Fruit fly (Drosophila melanogaster) ovary, adult (tissue): ENCODE results near the gene TwdlR.

Source experiments
- CG17801 ChIP-seq: fragments of 200-800 bp; optimal IDR thresholded peaks from 2 replicates; lab custom pipeline; 2019; ENCODE audit warnings: missing biosample characterization, mild to moderate bottlenecking, missing genetic modification characterization, moderate library complexity; ENCODE audit not compliant: partially characterized antibody

The TwdlR gene

dm6 chr3R:26636388-26636787, 1.7 kb downstream of the TwdlR start, which contains the start of gene TwdlS:
TwdlS (plus strand) TSS chr3R:26636688.
- no peak for TF ChIP-seq CG17801

- no peak for TF ChIP-seq CG17801
Observed at dm6 chr3R:26639503-26640075, 4.9 kb downstream of the TwdlR start, which contains the start of gene TwdlD. TwdlD (plus strand) TSS chr3R:26640025.

dm6 chr3R:26654594-26654993, 19.9 kb downstream of the TwdlR start:
- no peak for TF ChIP-seq CG17801

dm6 chr3R:26655416-26655945, 20.8 kb downstream of the TwdlR start:
- no peak for TF ChIP-seq CG17801

dm6 chr3R:26656140-26656539, 21.5 kb downstream of the TwdlR start, which contains the start of gene Tb:
Tb (plus strand) TSS chr3R:26656440.
- TF ChIP-seq CG17801 = no peak

dm6 chr3R:26670277-26670676, 35.6 kb downstream of the TwdlR start:
- TF ChIP-seq CG17801 = no peak

- no peak for TF ChIP-seq CG17801
Observed at dm6 chr3R:26671525-26672132, 36.9 kb downstream of the TwdlR start.

DNA sequence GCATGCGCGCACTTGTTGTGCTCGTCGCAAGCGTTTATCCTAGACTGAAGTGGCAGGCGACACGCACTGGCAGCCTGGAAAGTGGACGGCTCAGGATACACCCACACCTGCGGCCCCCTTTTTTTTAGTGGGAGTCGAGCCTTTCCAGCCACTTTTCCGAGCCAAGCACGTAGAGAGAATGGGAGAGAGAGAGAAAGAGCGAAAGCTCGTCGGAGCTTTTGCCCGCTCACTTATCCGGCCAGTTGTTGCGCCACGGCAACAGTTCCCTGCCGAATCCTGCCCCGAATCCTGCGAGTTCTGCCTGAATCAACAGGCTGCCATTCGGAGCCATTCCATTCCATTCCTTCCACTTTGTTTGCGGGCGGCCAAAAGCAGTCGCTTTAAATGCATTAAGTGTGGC, 47.3 kb downstream of the TwdlR start, which contains the start of gene beat-VII:
TSS of gene beat-VII (minus strand) at position 20 of the 400 bp plus-strand sequence.
- no peak for TF ChIP-seq CG17801
